Fruit fly (Drosophila melanogaster): ENCODE results near the gene CG5614.

CG5614 gene

dm6 chr3R:15793372-15793802, 13.8 kb downstream of the CG5614 start, which contains the start of gene nsl1 (continued):
- TF ChIP-seq bsh (GFP tag; optimal IDR thresholded peaks at IDR 0.05), result peak in 1 of 2 experiments; percentile 31
- peak; percentile 95 for TF ChIP-seq CG2129 (GFP tag; IDR thresholded peaks at IDR 0.05; ENCODE audit: partially characterized antibody)
- TF ChIP-seq CG13894 (tag; optimal IDR thresholded peaks at IDR 0.05), result peak; percentile 11
- TF ChIP-seq kni (GFP tag; optimal IDR thresholded peaks at IDR 0.05), result peak; percentile 46
- TF ChIP-seq CG9932 (GFP tag; IDR thresholded peaks at IDR 0.05), result peak; percentile 61
- TF ChIP-seq CG8478 (optimal IDR thresholded peaks at IDR 0.05), result peak; percentile 89
- TF ChIP-seq CG10431 (GFP tag; optimal IDR thresholded peaks at IDR 0.05), result no peak
- no peak for TF ChIP-seq emc (GFP tag; optimal IDR thresholded peaks at IDR 0.05)
- no peak for TF ChIP-seq hth (optimal IDR thresholded peaks at IDR 0.05)
- TF ChIP-seq h (optimal IDR thresholded peaks at IDR 0.05), result no peak
- peak; percentile 94 for TF ChIP-seq CG7963 (GFP tag; IDR thresholded peaks at IDR 0.05; ENCODE audit: partially characterized antibody)
- peak; percentile 56 for TF ChIP-seq CG32532 (GFP tag; IDR thresholded peaks at IDR 0.05)
- peak; percentile 18 for TF ChIP-seq CG15269 (tag; optimal IDR thresholded peaks at IDR 0.05)
- peak; percentile 23 for TF ChIP-seq MESR4 (GFP tag; optimal IDR thresholded peaks at IDR 0.05)
- TF ChIP-seq NK7.1 (GFP tag; optimal IDR thresholded peaks at IDR 0.05), result no peak
- 0 out of 3 replicates have a peak, but pooled peaks have one; percentile 40 for TF ChIP-seq Dbx (GFP tag; IDR thresholded peaks at IDR 0.05)
- TF ChIP-seq CG4404 (GFP tag; IDR thresholded peaks at IDR 0.05), result peak; percentile 38; the same call in 1 of the 2 replicates
- no peak for TF ChIP-seq fd64A (GFP tag; optimal IDR thresholded peaks at IDR 0.05)
- TF ChIP-seq sd (tag; optimal IDR thresholded peaks at IDR 0.05), result no peak
- no peak for TF ChIP-seq Jarid2 (GFP tag; optimal IDR thresholded peaks at IDR 0.05)
- TF ChIP-seq mirr (GFP tag; optimal IDR thresholded peaks at IDR 0.05), result peak; percentile 33
- TF ChIP-seq zfh1 (GFP tag; IDR thresholded peaks at IDR 0.05), result peak; percentile 24; the same call in 1 of the 3 replicates
- TF ChIP-seq Fer1 (GFP tag; optimal IDR thresholded peaks at IDR 0.05), result peak; percentile 39
- peak; percentile 59 for TF ChIP-seq CG9727 (GFP tag; optimal IDR thresholded peaks at IDR 0.05)
- no peak for TF ChIP-seq Lim3 (GFP tag; IDR thresholded peaks at IDR 0.05)
- TF ChIP-seq CG7839 (tag; optimal IDR thresholded peaks at IDR 0.05), result peak; percentile 21
- no peak for TF ChIP-seq CG3407 (GFP tag; optimal IDR thresholded peaks at IDR 0.05)
- no peak for TF ChIP-seq jigr1 (GFP tag; IDR thresholded peaks at IDR 0.05)
- no peak for TF ChIP-seq Dip2 (GFP tag; IDR thresholded peaks at IDR 0.05)
- TF ChIP-seq CG6791 (GFP tag; IDR thresholded peaks at IDR 0.05; ENCODE audit: partially characterized antibody), result peak; percentile 96
- TF ChIP-seq Doc3 (GFP tag; IDR thresholded peaks at IDR 0.05; ENCODE audit: partially characterized antibody), result peak; percentile 95
- TF ChIP-seq ranshi (GFP tag; IDR thresholded peaks at IDR 0.05), result no peak
- peak; percentile 44 for TF ChIP-seq grau (tag; optimal IDR thresholded peaks at IDR 0.05)
- TF ChIP-seq zfh2 (GFP tag; optimal IDR thresholded peaks at IDR 0.05), result peak; percentile 42
- TF ChIP-seq D (optimal IDR thresholded peaks at IDR 0.05), result no peak
- TF ChIP-seq D (GFP tag; optimal IDR thresholded peaks at IDR 0.05), result no peak
- no peak for TF ChIP-seq CG12219 (GFP tag; optimal IDR thresholded peaks at IDR 0.05)
- peak in 1 of 2 experiments; percentile 17 for TF ChIP-seq insv (GFP tag; optimal IDR thresholded peaks at IDR 0.05)
- no peak for TF ChIP-seq CG6175 (GFP tag; IDR thresholded peaks at IDR 0.05)
- peak; percentile 40 for TF ChIP-seq CG13624 (GFP tag; optimal IDR thresholded peaks at IDR 0.05)
- peak; percentile 14; the same call in 1 of the 2 replicates for TF ChIP-seq onecut (GFP tag; IDR thresholded peaks at IDR 0.05)
- peak; percentile 27; the same call in 1 of the 4 replicates for TF ChIP-seq Gug (GFP tag; IDR thresholded peaks at IDR 0.05)
- TF ChIP-seq CG17829 (tag; optimal IDR thresholded peaks at IDR 0.05), result peak; percentile 76
- peak; percentile 16 for TF ChIP-seq CG3065 (GFP tag; optimal IDR thresholded peaks at IDR 0.05)
- TF ChIP-seq Dfd (GFP tag; optimal IDR thresholded peaks at IDR 0.05), result no peak
- peak; percentile 79 for TF ChIP-seq lbe (GFP tag; optimal IDR thresholded peaks at IDR 0.05)
- peak; percentile 56; the same call in 1 of the 2 replicates for TF ChIP-seq MBD-R2 (GFP tag; IDR thresholded peaks at IDR 0.05)
- peak; percentile 72 for TF ChIP-seq zen (tag; optimal IDR thresholded peaks at IDR 0.05)
- no peak for TF ChIP-seq CG7372 (GFP tag; IDR thresholded peaks at IDR 0.05)
- TF ChIP-seq ken (GFP tag; IDR thresholded peaks at IDR 0.05), result no peak
- peak; percentile 97 for TF ChIP-seq CG12155 (GFP tag; optimal IDR thresholded peaks at IDR 0.05)
- TF ChIP-seq Mad (GFP tag; optimal IDR thresholded peaks at IDR 0.05), result no peak

Data from whole organism, embryonic.